Fruit fly (Drosophila melanogaster) whole organism, embryonic: ENCODE results near the gene CG10793.

Source experiments
- B-H1 ChIP-seq: fragments of 200-800 bp; sonication (Bioruptor generic); IDR thresholded peaks from 3 replicates; pipeline ENCODE4 v1.3.6; 2022; ENCODE audit warnings: missing biosample characterization, missing genetic modification characterization
- Bdp1 ChIP-seq: fragments of 200-800 bp; sonication (Bioruptor generic); optimal IDR thresholded peaks from 3 replicates; lab custom pipeline; 2016; ENCODE audit warnings: missing biosample characterization, missing genetic modification characterization
- CG10462 ChIP-seq: fragments of 200-800 bp; sonication (Bioruptor generic); optimal IDR thresholded peaks from 2 replicates; lab custom pipeline; 2016; ENCODE audit warnings: missing biosample characterization, missing genetic modification characterization
- CG10565 ChIP-seq: fragments of 200-800 bp; sonication (Bioruptor generic); optimal IDR thresholded peaks from 3 replicates; lab custom pipeline; 2016; ENCODE audit warnings: missing biosample characterization, mild to moderate bottlenecking, missing genetic modification characterization
- CG11696 ChIP-seq: fragments of 200-800 bp; sonication (Bioruptor generic); IDR thresholded peaks from 2 replicates; pipeline ENCODE4 v1.3.6; 2022; ENCODE audit warnings: missing biosample characterization, missing genetic modification characterization
- CG12299 ChIP-seq: fragments of 200-800 bp; sonication (Bioruptor generic); optimal IDR thresholded peaks from 2 replicates; lab custom pipeline; 2018; ENCODE audit warnings: missing biosample characterization, mild to moderate bottlenecking, missing genetic modification characterization
- CG1529 ChIP-seq: fragments of 200-800 bp; sonication (Bioruptor generic); optimal IDR thresholded peaks from 3 replicates; lab custom pipeline; 2018; ENCODE audit warnings: missing biosample characterization, missing genetic modification characterization
- CG17612 ChIP-seq: fragments of 200-800 bp; sonication (Bioruptor generic); IDR thresholded peaks from 2 replicates; pipeline ENCODE4 v1.3.6; 2022; ENCODE audit warnings: missing biosample characterization, missing genetic modification characterization
- CG17829 ChIP-seq: fragments of 200-800 bp; optimal IDR thresholded peaks from 2 replicates; lab custom pipeline; 2019; ENCODE audit warnings: missing biosample characterization, mild to moderate bottlenecking, missing genetic modification characterization, moderate library complexity
- CG17912 ChIP-seq: fragments of 200-800 bp; sonication (Bioruptor generic); optimal IDR thresholded peaks from 2 replicates; lab custom pipeline; 2018; ENCODE audit warnings: missing biosample characterization, mild to moderate bottlenecking, missing genetic modification characterization
- CG2120 ChIP-seq: fragments of 200-800 bp; sonication (Bioruptor generic); optimal IDR thresholded peaks from 3 replicates; lab custom pipeline; 2016; ENCODE audit warnings: missing biosample characterization, missing genetic modification characterization
- CG3281 ChIP-seq: fragments of 200-800 bp; sonication (Bioruptor generic); optimal IDR thresholded peaks from 3 replicates; lab custom pipeline; 2017; ENCODE audit warnings: missing biosample characterization, mild to moderate bottlenecking, missing genetic modification characterization
- CG3407 ChIP-seq: fragments of 200-800 bp; sonication (Bioruptor generic); optimal IDR thresholded peaks from 2 replicates; lab custom pipeline; 2018; ENCODE audit warnings: missing biosample characterization, mild to moderate bottlenecking, missing genetic modification characterization
- CG3726 ChIP-seq: fragments of 200-800 bp; sonication (Bioruptor generic); IDR thresholded peaks from 3 replicates; pipeline ENCODE4, ENCODE4 v1.3.6; 2022; ENCODE audit warnings: missing biosample characterization, missing genetic modification characterization
- CG4424 ChIP-seq: fragments of 200-800 bp; sonication (Bioruptor generic); optimal IDR thresholded peaks from 3 replicates; lab custom pipeline; 2016; ENCODE audit warnings: missing biosample characterization, missing genetic modification characterization
- CG8765 ChIP-seq: fragments of 200-800 bp; sonication (Bioruptor generic); IDR thresholded peaks from 2 replicates; pipeline ENCODE4 v1.3.6; 2022; ENCODE audit warnings: missing biosample characterization, missing genetic modification characterization
- CkIIα-i1 ChIP-seq: fragments of 200-800 bp; sonication (Bioruptor generic); IDR thresholded peaks from 2 replicates; pipeline ENCODE4 v1.3.6; 2022; ENCODE audit warnings: missing biosample characterization, missing genetic modification characterization
- ERR ChIP-seq: fragments of 200-800 bp; sonication (Bioruptor generic); optimal IDR thresholded peaks from 2 replicates; lab custom pipeline; 2016; ENCODE audit warnings: missing biosample characterization, missing genetic modification characterization
- Ets97D ChIP-seq: fragments of 200-800 bp; sonication (Bioruptor generic); optimal IDR thresholded peaks from 3 replicates; lab custom pipeline; 2016; ENCODE audit warnings: missing biosample characterization, missing genetic modification characterization
- HHEX ChIP-seq: fragments of 200-800 bp; sonication (Bioruptor generic); optimal IDR thresholded peaks from 3 replicates; lab custom pipeline; 2017; ENCODE audit warnings: missing biosample characterization, mild to moderate bottlenecking, missing genetic modification characterization, missing genetic modification reagents
- HLH54F ChIP-seq: fragments of 200-800 bp; sonication (Bioruptor generic); optimal IDR thresholded peaks from 3 replicates; lab custom pipeline; 2016; ENCODE audit warnings: missing biosample characterization, missing genetic modification characterization
- HLHmδ ChIP-seq: fragments of 200-800 bp; sonication (Bioruptor generic); optimal IDR thresholded peaks from 2 replicates; lab custom pipeline; 2018; ENCODE audit warnings: missing biosample characterization, mild to moderate bottlenecking, missing genetic modification characterization, moderate library complexity
- HmgZ ChIP-seq: fragments of 200-800 bp; sonication (Bioruptor generic); optimal IDR thresholded peaks from 2 replicates; lab custom pipeline; 2018; ENCODE audit warnings: missing biosample characterization, mild to moderate bottlenecking, missing genetic modification characterization
- Hr51 ChIP-seq, 2 experiments: fragments of 200-800 bp; sonication (Bioruptor generic); optimal IDR thresholded peaks; 2 replicates in 1 of 2; 3 replicates in 1 of 2; lab custom pipeline; 2016 to 2018; ENCODE audit warnings: missing biosample characterization in 2 of 2, missing genetic modification characterization in 2 of 2, mild to moderate bottlenecking in 1 of 2, moderate library complexity in 1 of 2
- Nf-YB ChIP-seq: fragments of 200-800 bp; sonication (Bioruptor generic); optimal IDR thresholded peaks from 3 replicates; lab custom pipeline; 2019; ENCODE audit warnings: missing biosample characterization, mild to moderate bottlenecking, missing genetic modification characterization, moderate library complexity
- Rfx ChIP-seq: fragments of 200-800 bp; sonication (Bioruptor generic); IDR thresholded peaks from 2 replicates; pipeline ENCODE4 v1.3.6; 2022; ENCODE audit warnings: missing biosample characterization, missing genetic modification characterization
- Six4 ChIP-seq: fragments of 200-800 bp; sonication (Bioruptor generic); optimal IDR thresholded peaks from 2 replicates; lab custom pipeline; 2016; ENCODE audit warnings: missing biosample characterization, missing genetic modification characterization
- Spps ChIP-seq: fragments of 200-800 bp; sonication (Bioruptor generic); optimal IDR thresholded peaks from 2 replicates; lab custom pipeline; 2018; ENCODE audit warnings: missing biosample characterization, mild to moderate bottlenecking, missing genetic modification characterization
- Taf1 ChIP-seq: fragments of 200-800 bp; sonication (Bioruptor generic); IDR thresholded peaks from 2 replicates; pipeline ENCODE4 v1.3.6; 2022; ENCODE audit warnings: missing biosample characterization, missing genetic modification characterization
- Usf ChIP-seq: fragments of 200-800 bp; sonication (Bioruptor generic); optimal IDR thresholded peaks from 2 replicates; lab custom pipeline; 2017; ENCODE audit warnings: missing genotype, missing biosample characterization, missing genetic modification characterization
- YL-1 ChIP-seq: fragments of 200-800 bp; sonication (Bioruptor generic); optimal IDR thresholded peaks from 3 replicates; lab custom pipeline; 2017; ENCODE audit warnings: missing biosample characterization, mild to moderate bottlenecking, missing genetic modification characterization
- cg ChIP-seq: fragments of 200-800 bp; sonication (Bioruptor generic); optimal IDR thresholded peaks from 3 replicates; lab custom pipeline; 2019; ENCODE audit warnings: missing biosample characterization, mild to moderate bottlenecking, missing genetic modification characterization, moderate library complexity
- cwo ChIP-seq: fragments of 200-800 bp; sonication (Bioruptor generic); optimal IDR thresholded peaks from 3 replicates; lab custom pipeline; 2017; ENCODE audit warnings: missing biosample characterization, missing genetic modification characterization, mild to moderate bottlenecking, moderate library complexity, missing genetic modification reagents
- dati ChIP-seq: fragments of 200-800 bp; sonication (Bioruptor generic); IDR thresholded peaks from 2 replicates; pipeline ENCODE4 v1.3.6; 2022; ENCODE audit warnings: missing biosample characterization, missing genetic modification characterization
- dimm ChIP-seq: fragments of 200-800 bp; sonication (Bioruptor generic); IDR thresholded peaks from 2 replicates; pipeline ENCODE4 v1.3.6; 2022; ENCODE audit warnings: missing biosample characterization, missing genetic modification characterization
- gfzf ChIP-seq: fragments of 200-800 bp; sonication (Bioruptor generic); optimal IDR thresholded peaks from 2 replicates; lab custom pipeline; 2016; ENCODE audit warnings: missing biosample characterization, mild to moderate bottlenecking, missing genetic modification characterization, moderate library complexity
- lab ChIP-seq: fragments of 200-800 bp; sonication (Bioruptor generic); optimal IDR thresholded peaks from 3 replicates; lab custom pipeline; 2017; ENCODE audit warnings: missing biosample characterization, missing genetic modification characterization, mild to moderate bottlenecking, moderate library complexity, missing genetic modification reagents
- nau ChIP-seq: fragments of 200-800 bp; sonication (Bioruptor generic); optimal IDR thresholded peaks from 3 replicates; lab custom pipeline; 2017; ENCODE audit warnings: missing biosample characterization, mild to moderate bottlenecking, missing genetic modification characterization, missing genetic modification reagents
- p53 ChIP-seq: fragments of 200-800 bp; sonication (Bioruptor generic); optimal IDR thresholded peaks from 2 replicates; lab custom pipeline; 2016; ENCODE audit warnings: missing biosample characterization, missing genetic modification characterization
- pb ChIP-seq: fragments of 200-800 bp; sonication (Bioruptor generic); optimal IDR thresholded peaks from 3 replicates; lab custom pipeline; 2016; ENCODE audit warnings: missing biosample characterization, missing genetic modification characterization
- peb ChIP-seq: fragments of 200-800 bp; sonication (Bioruptor generic); IDR thresholded peaks from 2 replicates; pipeline ENCODE4 v1.3.6; 2022; ENCODE audit warnings: missing biosample characterization, missing genetic modification characterization
- seq ChIP-seq: fragments of 200-800 bp; sonication (Bioruptor generic); IDR thresholded peaks from 2 replicates; pipeline ENCODE4 v1.3.6; 2022; ENCODE audit warnings: missing biosample characterization, missing genetic modification characterization
- shn ChIP-seq: fragments of 200-800 bp; sonication (Bioruptor generic); optimal IDR thresholded peaks from 3 replicates; lab custom pipeline; 2016; ENCODE audit warnings: missing biosample characterization, missing genetic modification characterization
- sna ChIP-seq: fragments of 200-800 bp; sonication (Bioruptor generic); IDR thresholded peaks from 2 replicates; pipeline ENCODE4 v1.3.6; 2022; ENCODE audit warnings: missing biosample characterization, missing genetic modification characterization; ENCODE audit not compliant: partially characterized antibody
- sug ChIP-seq: fragments of 200-800 bp; optimal IDR thresholded peaks from 2 replicates; lab custom pipeline; 2019; ENCODE audit warnings: missing biosample characterization, mild to moderate bottlenecking, missing genetic modification characterization, moderate library complexity
- tap ChIP-seq: fragments of 200-800 bp; optimal IDR thresholded peaks from 3 replicates; lab custom pipeline; 2019; ENCODE audit warnings: missing biosample characterization, mild to moderate bottlenecking, missing genetic modification characterization, moderate library complexity
- tup ChIP-seq: fragments of 200-800 bp; sonication (Bioruptor generic); optimal IDR thresholded peaks from 2 replicates; lab custom pipeline; 2016; ENCODE audit warnings: missing biosample characterization, mild to moderate bottlenecking, missing genetic modification characterization, moderate library complexity
- vnd ChIP-seq: fragments of 200-800 bp; sonication (Bioruptor generic); IDR thresholded peaks from 3 replicates; pipeline ENCODE4 v1.3.6; 2022; ENCODE audit warnings: missing biosample characterization, missing genetic modification characterization; ENCODE audit not compliant: partially characterized antibody
- zen ChIP-seq: fragments of 200-800 bp; sonication (Bioruptor generic); optimal IDR thresholded peaks from 3 replicates; lab custom pipeline; 2018; ENCODE audit warnings: missing biosample characterization, mild to moderate bottlenecking, missing genetic modification characterization, moderate library complexity
- zf30C ChIP-seq: fragments of 200-800 bp; sonication (Bioruptor generic); optimal IDR thresholded peaks from 3 replicates; lab custom pipeline; 2018; ENCODE audit warnings: missing biosample characterization, mild to moderate bottlenecking, missing genetic modification characterization

The CG10793 gene

dm6 chrX:3294816-3295466, 21.3 kb downstream of the CG10793 start (continued):
- peak; percentile 89 for TF ChIP-seq dati (GFP tag; lab: Robert Waterston, UW)
- TF ChIP-seq tap (tag; lab: Kevin White, UChicago) = peak; percentile 93
- TF ChIP-seq HLHmδ (GFP tag; lab: Kevin White, UChicago) = no peak
- peak; percentile 97 for TF ChIP-seq tup (GFP tag; lab: Kevin White, UChicago)
- TF ChIP-seq Bdp1 (GFP tag; lab: Kevin White, UChicago) = peak; percentile 92
- TF ChIP-seq CG3407 (GFP tag; lab: Kevin White, UChicago) = peak; percentile 92
- peak; percentile 94 for TF ChIP-seq CG17829 (tag; lab: Kevin White, UChicago)
- TF ChIP-seq CG17912 (GFP tag; lab: Kevin White, UChicago) = no peak
- peak; percentile 76 for TF ChIP-seq YL-1 (GFP tag; lab: Kevin White, UChicago)
- TF ChIP-seq cg (GFP tag; lab: Kevin White, UChicago) = no peak
- TF ChIP-seq Ets97D (GFP tag; lab: Kevin White, UChicago) = peak; percentile 90
- TF ChIP-seq zen (tag; lab: Kevin White, UChicago) = peak; percentile 91
- TF ChIP-seq HmgZ (tag; lab: Kevin White, UChicago) = peak; percentile 98
- TF ChIP-seq HHEX (GFP tag; lab: Kevin White, UChicago) = peak; percentile 98
- TF ChIP-seq CG1529 = peak; percentile 95
- peak; percentile 96 for TF ChIP-seq p53 (GFP tag; lab: Kevin White, UChicago)
- TF ChIP-seq CG3281 = peak; percentile 97
- peak; percentile 95 for TF ChIP-seq nau (GFP tag; lab: Kevin White, UChicago)
- peak; percentile 96 for TF ChIP-seq B-H1 (GFP tag; lab: Robert Waterston, UW)
- TF ChIP-seq pb = peak; percentile 97
- peak; percentile 93 for TF ChIP-seq CG12299 (tag; lab: Kevin White, UChicago)
- peak; percentile 96 for TF ChIP-seq cwo
- TF ChIP-seq gfzf (GFP tag; lab: Kevin White, UChicago) = peak; percentile 28
- no peak for TF ChIP-seq sna (GFP tag; lab: Robert Waterston, UW)
- peak; percentile 88 for TF ChIP-seq dimm (GFP tag; lab: Robert Waterston, UW)
- peak; percentile 99 for TF ChIP-seq lab (GFP tag; lab: Kevin White, UChicago)
- TF ChIP-seq CG8765 (GFP tag; lab: Robert Waterston, UW) = peak; percentile 86
- TF ChIP-seq CG11696 = peak; percentile 88
- peak; percentile 78 for TF ChIP-seq Spps
- peak; percentile 92 for TF ChIP-seq CG17612
- peak; percentile 97 for TF ChIP-seq ERR (GFP tag; lab: Kevin White, UChicago)
- TF ChIP-seq Six4 (GFP tag; lab: Kevin White, UChicago) = peak; percentile 97
- TF ChIP-seq HLH54F (GFP tag; lab: Kevin White, UChicago) = peak; percentile 98
- TF ChIP-seq peb (GFP tag; lab: Robert Waterston, UW) = peak; percentile 88
- TF ChIP-seq Taf1 (GFP tag; lab: Robert Waterston, UW) = peak; percentile 92
- TF ChIP-seq CG10565 (GFP tag; lab: Kevin White, UChicago) = peak; percentile 82
- no peak for TF ChIP-seq vnd (GFP tag; lab: Robert Waterston, UW)
- TF ChIP-seq shn (GFP tag; lab: Kevin White, UChicago) = peak; percentile 97
- TF ChIP-seq CG3726 (GFP tag; lab: Robert Waterston, UW) = peak; percentile 93
- TF ChIP-seq CG10462 (GFP tag; lab: Kevin White, UChicago) = peak; percentile 91
- TF ChIP-seq Usf (GFP tag; lab: Kevin White, UChicago) = peak; percentile 94
- TF ChIP-seq Nf-YB (GFP tag; lab: Kevin White, UChicago) = peak; percentile 79
- TF ChIP-seq CG4424 (GFP tag; lab: Kevin White, UChicago) = peak; percentile 97
- peak; percentile 93 for TF ChIP-seq CkIIα-i1 (GFP tag; lab: Robert Waterston, UW)
- TF ChIP-seq CG2120 (GFP tag; lab: Kevin White, UChicago) = peak; percentile 99
- TF ChIP-seq Rfx (GFP tag; lab: Robert Waterston, UW) = peak; percentile 99
- TF ChIP-seq seq = peak; percentile 95
- TF ChIP-seq zf30C (GFP tag; lab: Kevin White, UChicago) = peak; percentile 90
- TF ChIP-seq sug (tag; lab: Kevin White, UChicago) = peak; percentile 87
- TF ChIP-seq Hr51 (GFP tag; optimal IDR thresholded peaks at IDR 0.05; lab: Kevin White, UChicago) = peak; percentile 96 to 97
